Worm (Caenorhabditis elegans) whole organism, L1 larva: Measurements from ENCODE around the gene C05G5.5.

ENCODE experiments used
- F16B12.6 ChIP-seq: fragments of 150-350 bp; optimal IDR thresholded peaks from 2 replicates; lab custom pipeline; 2014; ENCODE audit warnings: missing biosample characterization, missing genetic modification characterization
- alr-1 ChIP-seq: fragments of 200-800 bp; sonication (Bioruptor generic); optimal IDR thresholded peaks from 2 replicates; lab custom pipeline; 2018; ENCODE audit warnings: borderline replicate concordance, mild to moderate bottlenecking, missing genetic modification characterization, missing compliant biosample characterization
- aly-2 ChIP-seq: fragments of 150-350 bp; optimal IDR thresholded peaks from 2 replicates; lab custom pipeline; 2014; ENCODE audit warnings: missing biosample characterization, missing genetic modification characterization
- ama-1 ChIP-seq: fragments of 150-350 bp; optimal IDR thresholded peaks from 2 replicates; lab custom pipeline; 2014
- blmp-1 ChIP-seq: fragments of 150-350 bp; optimal IDR thresholded peaks from 2 replicates; lab custom pipeline; 2014; ENCODE audit warnings: missing biosample characterization, missing genetic modification characterization
- ceh-8 ChIP-seq: fragments of 200-800 bp; sonication (Bioruptor generic); optimal IDR thresholded peaks from 2 replicates; lab custom pipeline; 2018; ENCODE audit warnings: mild to moderate bottlenecking, missing genetic modification characterization, moderate library complexity, missing compliant biosample characterization
- lir-3 ChIP-seq: sonication (generic microtip); optimal IDR thresholded peaks from 2 replicates; lab custom pipeline; 2016; ENCODE audit warnings: mild to moderate bottlenecking, missing genetic modification characterization, moderate library complexity, missing compliant biosample characterization; ENCODE audit not compliant: poor library complexity
- lsy-2 ChIP-seq, 2 experiments: fragments of 150-350 bp; optimal IDR thresholded peaks; 2 replicates each; lab custom pipeline; 2014; ENCODE audit warnings: missing biosample characterization in 2 of 2, missing genetic modification characterization in 2 of 2
- nhr-237 ChIP-seq: fragments of 150-350 bp; optimal IDR thresholded peaks from 2 replicates; lab custom pipeline; 2014; ENCODE audit warnings: missing biosample characterization, missing genetic modification characterization
- nhr-71 ChIP-seq: sonication (generic microtip); optimal IDR thresholded peaks from 2 replicates; lab custom pipeline; 2016; ENCODE audit warnings: mild to moderate bottlenecking, missing genetic modification characterization, moderate library complexity, missing compliant biosample characterization
- rnt-1 ChIP-seq: sonication (generic microtip); optimal IDR thresholded peaks from 2 replicates; lab custom pipeline; 2016; ENCODE audit warnings: mild to moderate bottlenecking, missing genetic modification characterization, moderate library complexity, missing compliant biosample characterization
- unc-86 ChIP-seq: sonication (generic microtip); optimal IDR thresholded peaks from 2 replicates; lab custom pipeline; 2016; ENCODE audit warnings: missing genetic modification characterization, missing compliant biosample characterization
- ztf-11 ChIP-seq, 2 experiments: sonication (generic microtip); optimal IDR thresholded peaks; 2 replicates each; lab custom pipeline; 2016 to 2017; ENCODE audit warnings: missing genetic modification characterization in 2 of 2, missing biosample characterization in 1 of 2, missing compliant biosample characterization in 1 of 2

DNA sequence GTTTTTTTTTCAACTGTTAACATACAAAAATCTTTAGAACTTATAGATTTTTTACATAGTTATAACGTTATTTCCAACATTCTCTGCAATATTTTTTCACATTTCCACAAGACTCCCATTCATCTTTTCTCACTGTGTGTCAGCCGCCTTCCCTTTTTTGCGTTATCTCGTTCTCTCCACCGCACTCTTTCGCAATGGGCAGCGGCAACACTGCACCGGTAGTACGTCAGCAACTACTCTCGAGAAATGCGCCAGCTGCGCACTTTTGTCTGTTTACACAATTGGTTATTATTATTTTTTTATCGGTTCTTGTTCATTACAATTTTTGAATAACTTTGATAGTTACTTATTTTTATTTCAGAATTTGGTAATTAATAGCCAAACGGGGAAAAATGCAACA is 14.0 kb downstream of the C05G5.5 start, which contains the start of gene C05G5.2:
- TF ChIP-seq ceh-8 (GFP tag; lab: Kevin White, UChicago) (peak; percentile 43), unc-86 (tag; lab: Kevin White, UChicago) (peak; percentile 77), lsy-2 (tag; optimal IDR thresholded peaks at IDR 0.05; lab: Kevin White, UChicago) (peak; percentile 87 to 90), ztf-11 (tag; optimal IDR thresholded peaks at IDR 0.05; lab: Kevin White, UChicago) (peak in 1 of 2 experiments; percentile 4), alr-1 (no peak), F16B12.6 (tag; lab: Kevin White, UChicago) (peak; percentile 71), lir-3 (tag; lab: Kevin White, UChicago) (peak; percentile 71), rnt-1 (peak; percentile 84), blmp-1 (tag; lab: Kevin White, UChicago) (peak; percentile 85), aly-2 (tag; lab: Kevin White, UChicago) (no peak), nhr-71 (peak; percentile 90), ama-1 (lab: Kevin White, UChicago) (no peak), nhr-237 (tag; lab: Kevin White, UChicago) (peak; percentile 38)
